Worm (Caenorhabditis elegans): Measurements from ENCODE around the gene dcr-1.

The dcr-1 gene

DNA sequence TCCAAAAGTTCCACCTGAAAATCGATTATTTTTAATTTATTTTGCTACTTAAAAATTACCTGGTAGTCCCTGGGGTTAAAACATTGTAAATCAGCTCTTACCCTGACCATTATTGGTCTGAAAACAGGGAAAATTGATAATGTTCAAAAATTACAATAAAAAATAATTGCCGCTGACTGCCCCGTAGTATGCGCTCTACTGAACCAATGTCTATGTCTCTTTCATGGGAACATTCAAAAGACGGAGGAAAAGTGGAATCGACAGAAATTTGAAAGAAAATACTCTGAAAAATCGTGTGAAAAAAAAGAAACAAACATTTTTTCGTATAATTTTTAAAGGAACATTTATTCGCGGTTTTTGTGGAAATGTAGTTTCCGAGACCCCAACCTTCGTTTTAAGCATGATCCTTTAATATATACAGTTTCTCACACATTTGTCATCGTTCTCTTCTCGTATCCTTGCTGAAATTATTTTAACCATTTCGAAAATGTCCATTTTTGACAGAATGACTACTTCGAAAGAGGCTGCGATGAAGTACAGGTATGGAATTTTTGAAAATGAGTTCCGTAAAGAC lies at the start of gene dcr-1, which contains the start of gene apc-2:
Gene dcr-1 (minus strand): TSS at position 117 of the 574 bp plus-strand sequence.
Gene apc-2 (plus strand): TSS at position 465 of the 574 bp plus-strand sequence.
- TF ChIP-seq snpc-3.4 (tag; optimal IDR thresholded peaks at IDR 0.05) (no peak), madf-6 (GFP tag; IDR thresholded peaks at IDR 0.05) (0 out of 2 replicates have a peak, but pooled peaks have one; percentile 35), T26A5.8 (tag; optimal IDR thresholded peaks at IDR 0.05) (no peak), egl-44 (GFP tag; IDR thresholded peaks at IDR 0.05) (no peak), atf-7 (tag; optimal IDR thresholded peaks at IDR 0.05) (no peak), Y79H2A.3 (GFP tag; conservative IDR thresholded peaks at IDR 0.05) (no peak), Y67H2A.10 (GFP tag; conservative IDR thresholded peaks at IDR 0.05) (no peak), hmg-20 (GFP tag; IDR thresholded peaks at IDR 0.05) (no peak), tbx-9 (tag; optimal IDR thresholded peaks at IDR 0.05; ENCODE audit: borderline replicate concordance) (no peak), ets-4 (GFP tag; optimal IDR thresholded peaks at IDR 0.05) (no peak), rec-8 (tag; optimal IDR thresholded peaks at IDR 0.05) (no peak), ccch-3 (GFP tag; optimal IDR thresholded peaks at IDR 0.05) (no peak), xnd-1 (tag; optimal IDR thresholded peaks at IDR 0.05) (no peak), hmg-1.2 (GFP tag; IDR thresholded peaks at IDR 0.05) (no peak), efl-1 (GFP tag; optimal IDR thresholded peaks at IDR 0.05) (peak; percentile 67), F33H1.4 (GFP tag; IDR thresholded peaks at IDR 0.05) (peak; percentile 63), pha-4 (tag; optimal IDR thresholded peaks at IDR 0.05) (no peak), nhr-80 (tag; optimal IDR thresholded peaks at IDR 0.05) (no peak), F23B12.7 (tag; optimal IDR thresholded peaks at IDR 0.05; ENCODE audit: insufficient read depth) (no peak), Y53G8AR.9 (GFP tag; conservative IDR thresholded peaks at IDR 0.05) (no peak), dpff-1 (tag; optimal IDR thresholded peaks at IDR 0.05) (no peak), zim-3 (tag; optimal IDR thresholded peaks at IDR 0.05) (no peak), T07F8.4 (tag; optimal IDR thresholded peaks at IDR 0.05) (no peak), F39B2.1 (GFP tag; IDR thresholded peaks at IDR 0.05) (no peak), nfya-2 (GFP tag; IDR thresholded peaks at IDR 0.05) (no peak), F37B4.10 (GFP tag; IDR thresholded peaks at IDR 0.05) (no peak), rcor-1 (GFP tag; IDR thresholded peaks at IDR 0.05) (no peak), ceh-100 (GFP tag; IDR thresholded peaks at IDR 0.05) (no peak), dpl-1 (GFP tag; optimal IDR thresholded peaks at IDR 0.05) (peak; percentile 36), dox-1 (GFP tag; IDR thresholded peaks at IDR 0.05) (no peak), attf-6 (GFP tag; IDR thresholded peaks at IDR 0.05) (no peak), egl-18 (GFP tag; IDR thresholded peaks at IDR 0.05) (no peak), lsl-1 (GFP tag; optimal IDR thresholded peaks at IDR 0.05) (peak; percentile 68), aptf-2 (GFP tag; conservative IDR thresholded peaks at IDR 0.05) (no peak), Y56A3A.18 (GFP tag; IDR thresholded peaks at IDR 0.05) (no peak), snpc-4 (GFP tag; optimal IDR thresholded peaks at IDR 0.05) (no peak), snpc-4 (tag; optimal IDR thresholded peaks at IDR 0.05) (no peak), D2030.7 (GFP tag; IDR thresholded peaks at IDR 0.05) (peak; percentile 32; the same call in 1 of the 2 replicates), ztf-26 (tag; optimal IDR thresholded peaks at IDR 0.05) (no peak), lir-1 (GFP tag; conservative IDR thresholded peaks at IDR 0.05) (no peak), him-1 (tag; optimal IDR thresholded peaks at IDR 0.05) (no peak), cebp-1 (GFP tag; IDR thresholded peaks at IDR 0.05) (no peak), cebp-1 (tag; optimal IDR thresholded peaks at IDR 0.05) (no peak), B0261.1 (tag; optimal IDR thresholded peaks at IDR 0.05) (no peak), bed-1 (GFP tag; IDR thresholded peaks at IDR 0.05) (no peak), mes-4 (tag; optimal IDR thresholded peaks at IDR 0.05) (no peak), ceh-40 (GFP tag; IDR thresholded peaks at IDR 0.05) (no peak)

All from whole organism, young adult.